Worm (Caenorhabditis elegans) whole organism, young adult: ENCODE data around the gene R02F2.6.

ENCODE experiments used
- B0261.1 ChIP-seq: sonication (generic microtip); optimal IDR thresholded peaks from 2 replicates; lab custom pipeline; 2016; ENCODE audit warnings: mild to moderate bottlenecking, missing genetic modification characterization, moderate library complexity, missing compliant biosample characterization
- F37B4.10 ChIP-seq: fragments of 200-800 bp; sonication (Bioruptor generic); IDR thresholded peaks from 2 replicates; pipeline ENCODE4 v1.3.6; 2022; ENCODE audit warnings: missing genetic modification characterization, missing compliant biosample characterization
- F52B5.7 ChIP-seq: sonication (generic microtip); optimal IDR thresholded peaks from 2 replicates; lab custom pipeline; 2016; ENCODE audit warnings: mild to moderate bottlenecking, missing genetic modification characterization, missing compliant biosample characterization
- F55B11.4 ChIP-seq: sonication (generic microtip); optimal IDR thresholded peaks from 2 replicates; lab custom pipeline; 2016; ENCODE audit warnings: missing compliant biosample characterization, missing genetic modification characterization, borderline replicate concordance; ENCODE audit not compliant: insufficient read depth
- F57C9.4 ChIP-seq: sonication (generic microtip); optimal IDR thresholded peaks from 2 replicates; lab custom pipeline; 2017; ENCODE audit warnings: mild to moderate bottlenecking, missing genetic modification characterization, missing compliant biosample characterization
- K11D2.4 ChIP-seq: fragments of 200-800 bp; sonication (Bioruptor generic); IDR thresholded peaks from 2 replicates; pipeline ENCODE4 v1.3.6; 2022; ENCODE audit warnings: missing genetic modification reagents, missing genetic modification characterization, missing compliant biosample characterization
- Y53F4B.3 ChIP-seq: fragments of 200-800 bp; sonication (Bioruptor generic); IDR thresholded peaks from 2 replicates; pipeline ENCODE4 v1.3.6; 2022; ENCODE audit warnings: missing genetic modification reagents, missing genetic modification characterization, missing compliant biosample characterization
- Y67H2A.10 ChIP-seq: fragments of 200-800 bp; sonication (Bioruptor generic); conservative IDR thresholded peaks from 2 replicates; pipeline ENCODE4 v1.3.6; 2022; ENCODE audit warnings: missing genetic modification reagents, missing genetic modification characterization, missing compliant biosample characterization
- Y95B8A.8 ChIP-seq: fragments of 200-800 bp; sonication (Bioruptor generic); IDR thresholded peaks from 2 replicates; pipeline ENCODE4 v1.3.6; 2022; ENCODE audit warnings: missing genetic modification reagents, missing genetic modification characterization, missing compliant biosample characterization
- akir-1 ChIP-seq: fragments of 200-800 bp; sonication (Bioruptor generic); optimal IDR thresholded peaks from 2 replicates; lab custom pipeline; 2018; ENCODE audit warnings: mild to moderate bottlenecking, missing genetic modification characterization, moderate library complexity, missing compliant biosample characterization
- aptf-3 ChIP-seq: fragments of 200-800 bp; sonication (Bioruptor generic); IDR thresholded peaks from 2 replicates; pipeline ENCODE4 v1.3.6; 2022; ENCODE audit warnings: missing genetic modification characterization, missing compliant biosample characterization
- athp-1 ChIP-seq: sonication (generic microtip); optimal IDR thresholded peaks from 2 replicates; lab custom pipeline; 2017; ENCODE audit warnings: mild to moderate bottlenecking, missing genetic modification characterization, missing compliant biosample characterization
- bed-1 ChIP-seq: fragments of 200-800 bp; sonication (Bioruptor generic); IDR thresholded peaks from 2 replicates; pipeline ENCODE4 v1.3.6; 2022; ENCODE audit warnings: missing genetic modification reagents, missing genetic modification characterization, missing compliant biosample characterization
- bed-2 ChIP-seq: fragments of 200-800 bp; sonication (Bioruptor generic); IDR thresholded peaks from 2 replicates; pipeline ENCODE4 v1.3.6; 2022; ENCODE audit warnings: missing genetic modification reagents, missing genetic modification characterization, missing compliant biosample characterization
- ccch-3 ChIP-seq: fragments of 200-800 bp; sonication (Bioruptor generic); optimal IDR thresholded peaks from 2 replicates; lab custom pipeline; 2018; ENCODE audit warnings: mild to moderate bottlenecking, missing genetic modification characterization, missing compliant biosample characterization
- cebp-1 ChIP-seq, 2 experiments: fragments of 200-800 bp in 1 of 2; sonication (Bioruptor generic) in 1 of 2; sonication (generic microtip) in 1 of 2; IDR thresholded peaks in 1 of 2; optimal IDR thresholded peaks in 1 of 2; 2 replicates each; pipeline versions ENCODE4 v1.3.6 to Lab custom; 2017 to 2022; ENCODE audit warnings: missing compliant biosample characterization in 2 of 2, missing genetic modification characterization in 2 of 2, mild to moderate bottlenecking in 1 of 2, missing genetic modification reagents in 1 of 2, moderate library complexity in 1 of 2
- ceh-100 ChIP-seq: fragments of 200-800 bp; sonication (Bioruptor generic); IDR thresholded peaks from 2 replicates; pipeline ENCODE4 v1.3.6; 2022; ENCODE audit warnings: missing genetic modification reagents, missing genetic modification characterization, missing compliant biosample characterization
- ceh-27 ChIP-seq: fragments of 200-800 bp; sonication (Bioruptor generic); optimal IDR thresholded peaks from 2 replicates; lab custom pipeline; 2018; ENCODE audit warnings: mild to moderate bottlenecking, missing genetic modification characterization, moderate library complexity, missing compliant biosample characterization
- ceh-58 ChIP-seq: fragments of 200-800 bp; sonication (Bioruptor generic); IDR thresholded peaks from 2 replicates; pipeline ENCODE4 v1.3.6; 2022; ENCODE audit warnings: missing genetic modification characterization, missing compliant biosample characterization
- egl-18 ChIP-seq: fragments of 200-800 bp; sonication (Bioruptor generic); IDR thresholded peaks from 2 replicates; pipeline ENCODE4 v1.3.6; 2022; ENCODE audit warnings: missing genetic modification reagents, missing genetic modification characterization, missing compliant biosample characterization
- egrh-3 ChIP-seq: fragments of 200-800 bp; sonication (Bioruptor generic); IDR thresholded peaks from 2 replicates; pipeline ENCODE4 v1.3.6; 2022; ENCODE audit warnings: missing genetic modification reagents, missing genetic modification characterization, missing compliant biosample characterization
- ekl-4 ChIP-seq: fragments of 200-800 bp; sonication (Bioruptor generic); IDR thresholded peaks from 2 replicates; pipeline ENCODE4 v1.3.6; 2022; ENCODE audit warnings: missing genetic modification reagents, missing genetic modification characterization, missing compliant biosample characterization
- gei-17 ChIP-seq: fragments of 200-800 bp; sonication (Bioruptor generic); optimal IDR thresholded peaks from 2 replicates; lab custom pipeline; 2018; ENCODE audit warnings: mild to moderate bottlenecking, missing genetic modification characterization, missing compliant biosample characterization
- him-1 ChIP-seq: sonication (generic microtip); optimal IDR thresholded peaks from 2 replicates; lab custom pipeline; 2016; ENCODE audit warnings: missing genotype, missing genetic modification reagents, missing genetic modification characterization, missing compliant biosample characterization
- hmg-1.2 ChIP-seq: fragments of 200-800 bp; sonication (Bioruptor generic); IDR thresholded peaks from 2 replicates; pipeline ENCODE4 v1.3.6; 2022; ENCODE audit warnings: missing genetic modification reagents, missing genetic modification characterization, missing compliant biosample characterization
- lag-1 ChIP-seq: fragments of 200-800 bp; sonication (Bioruptor generic); IDR thresholded peaks from 2 replicates; pipeline ENCODE4 v1.3.6; 2022; ENCODE audit warnings: missing genetic modification reagents, missing genetic modification characterization, missing compliant biosample characterization
- let-607 ChIP-seq, 2 experiments: fragments of 200-800 bp in 1 of 2; sonication (Bioruptor generic) in 1 of 2; sonication (generic microtip) in 1 of 2; optimal IDR thresholded peaks; 2 replicates each; lab custom pipeline; 2016 to 2018; ENCODE audit warnings: mild to moderate bottlenecking in 2 of 2, missing compliant biosample characterization in 2 of 2, missing genetic modification characterization in 2 of 2, moderate library complexity in 2 of 2, missing genotype in 1 of 2
- lin-26 ChIP-seq: fragments of 200-800 bp; sonication (Bioruptor generic); IDR thresholded peaks from 2 replicates; pipeline ENCODE4 v1.3.6; 2022; ENCODE audit warnings: missing genetic modification reagents, missing genetic modification characterization, missing compliant biosample characterization
- lir-1 ChIP-seq: fragments of 200-800 bp; sonication (Bioruptor generic); conservative IDR thresholded peaks from 2 replicates; pipeline ENCODE4 v1.3.6; 2022; ENCODE audit warnings: missing genetic modification reagents, missing genetic modification characterization, missing compliant biosample characterization
- lsy-27 ChIP-seq: sonication (generic microtip); optimal IDR thresholded peaks from 2 replicates; lab custom pipeline; 2017; ENCODE audit warnings: missing genetic modification characterization, mild to moderate bottlenecking, missing compliant biosample characterization, antibody characterized with exemption, missing genotype, borderline replicate concordance; ENCODE audit not compliant: insufficient read depth
- madf-10 ChIP-seq: sonication (generic microtip); optimal IDR thresholded peaks from 2 replicates; lab custom pipeline; 2016; ENCODE audit warnings: mild to moderate bottlenecking, missing genetic modification characterization, missing compliant biosample characterization
- mcd-1 ChIP-seq: fragments of 200-800 bp; sonication (Bioruptor generic); IDR thresholded peaks from 2 replicates; pipeline ENCODE4 v1.3.6; 2022; ENCODE audit warnings: missing genetic modification reagents, missing genetic modification characterization, missing compliant biosample characterization
- mes-4 ChIP-seq: sonication (generic microtip); optimal IDR thresholded peaks from 2 replicates; lab custom pipeline; 2016; ENCODE audit warnings: missing genotype, missing genetic modification characterization, missing compliant biosample characterization
- nfya-1 ChIP-seq: sonication (generic microtip); optimal IDR thresholded peaks from 2 replicates; lab custom pipeline; 2017; ENCODE audit warnings: antibody characterized with exemption, missing compliant biosample characterization, missing genetic modification characterization, borderline replicate concordance; ENCODE audit not compliant: insufficient read depth
- nhr-80 ChIP-seq: sonication (generic microtip); optimal IDR thresholded peaks from 2 replicates; lab custom pipeline; 2016; ENCODE audit warnings: missing genetic modification characterization, missing compliant biosample characterization
- nhr-90 ChIP-seq: sonication (generic microtip); optimal IDR thresholded peaks from 2 replicates; lab custom pipeline; 2016; ENCODE audit warnings: missing genotype, mild to moderate bottlenecking, missing genetic modification characterization, missing compliant biosample characterization
- sdz-38 ChIP-seq: sonication (generic microtip); optimal IDR thresholded peaks from 2 replicates; lab custom pipeline; 2016; ENCODE audit warnings: missing genotype, missing genetic modification characterization, missing compliant biosample characterization
- sea-2 ChIP-seq: fragments of 200-800 bp; sonication (Bioruptor generic); IDR thresholded peaks from 2 replicates; pipeline ENCODE4 v1.3.6; 2022; ENCODE audit warnings: missing genetic modification characterization, missing compliant biosample characterization
- snpc-3.4 ChIP-seq: sonication (generic microtip); optimal IDR thresholded peaks from 2 replicates; lab custom pipeline; 2017; ENCODE audit warnings: missing genetic modification characterization, mild to moderate bottlenecking, missing compliant biosample characterization, antibody characterized with exemption, moderate library complexity, missing genotype, missing genetic modification reagents
- snpc-4 ChIP-seq, 5 experiments: fragments of 150-350 bp in 1 of 5; sonication (generic microtip) in 4 of 5; optimal IDR thresholded peaks; 2 replicates each; lab custom pipeline; 2014 to 2018; ENCODE audit warnings: missing genetic modification characterization in 5 of 5, missing biosample characterization in 3 of 5, antibody characterized with exemption in 2 of 5, mild to moderate bottlenecking in 2 of 5, missing compliant biosample characterization in 2 of 5, missing genotype in 2 of 5, moderate library complexity in 2 of 5, missing genetic modification reagents in 1 of 5
- sptf-2 ChIP-seq: fragments of 200-800 bp; sonication (Bioruptor generic); optimal IDR thresholded peaks from 2 replicates; lab custom pipeline; 2018; ENCODE audit warnings: mild to moderate bottlenecking, missing genetic modification characterization, missing compliant biosample characterization
- tlf-1 ChIP-seq: fragments of 200-800 bp; sonication (Bioruptor generic); optimal IDR thresholded peaks from 2 replicates; lab custom pipeline; 2018; ENCODE audit warnings: mild to moderate bottlenecking, missing genetic modification characterization, missing compliant biosample characterization
- unc-130 ChIP-seq: sonication (generic microtip); optimal IDR thresholded peaks from 2 replicates; lab custom pipeline; 2016; ENCODE audit warnings: missing genetic modification reagents, missing genetic modification characterization, missing compliant biosample characterization
- zfh-2 ChIP-seq: fragments of 200-800 bp; sonication (Bioruptor generic); conservative IDR thresholded peaks from 2 replicates; pipeline ENCODE4 v1.3.6; 2022; ENCODE audit warnings: missing genetic modification reagents, missing genetic modification characterization, missing compliant biosample characterization
- ztf-3 ChIP-seq: fragments of 200-800 bp; sonication (Bioruptor generic); optimal IDR thresholded peaks from 2 replicates; lab custom pipeline; 2018; ENCODE audit warnings: mild to moderate bottlenecking, missing genetic modification characterization, missing compliant biosample characterization

The R02F2.6 gene

ce11 chrIII:5505474-5506022, 26.8 kb upstream of the R02F2.6 start:
- TF ChIP-seq ccch-3 (GFP tag; lab: Kevin White, UChicago) (no peak), B0261.1 (tag; lab: Kevin White, UChicago) (no peak), Y53F4B.3 (no peak), nhr-90 (tag; lab: Kevin White, UChicago) (no peak), F37B4.10 (GFP tag; lab: Robert Waterston, UW) (no peak), sptf-2 (no peak), ztf-3 (no peak), F57C9.4 (tag; lab: Kevin White, UChicago) (no peak), let-607 (tag; optimal IDR thresholded peaks at IDR 0.05; lab: Kevin White, UChicago) (no peak), tlf-1 (GFP tag; lab: Kevin White, UChicago) (no peak), ceh-100 (GFP tag; lab: Robert Waterston, UW) (peak; percentile 26; the same call in 1 of the 2 replicates), lir-1 (no peak), mes-4 (tag; lab: Kevin White, UChicago) (no peak), akir-1 (no peak), lag-1 (GFP tag; lab: Robert Waterston, UW) (no peak), zfh-2 (GFP tag; lab: Robert Waterston, UW) (peak; percentile 69), unc-130 (GFP tag; lab: Kevin White, UChicago) (no peak), mcd-1 (0 out of 2 replicates have a peak, but pooled peaks have one; percentile 6), K11D2.4 (no peak), aptf-3 (no peak), cebp-1 (GFP tag; IDR thresholded peaks at IDR 0.05; lab: Robert Waterston, UW) (no peak), cebp-1 (tag; optimal IDR thresholded peaks at IDR 0.05; lab: Kevin White, UChicago) (no peak), him-1 (tag; lab: Kevin White, UChicago) (no peak), sdz-38 (tag; lab: Kevin White, UChicago) (no peak), F52B5.7 (tag; lab: Kevin White, UChicago) (no peak), madf-10 (tag; lab: Kevin White, UChicago) (no peak), snpc-4 (GFP tag; optimal IDR thresholded peaks at IDR 0.05; lab: Kevin White, UChicago) (no peak), snpc-4 (tag; optimal IDR thresholded peaks at IDR 0.05; lab: Kevin White, UChicago) (no peak), hmg-1.2 (0 out of 2 replicates have a peak, but pooled peaks have one; percentile 6)

ce11 chrIII:5504725-5505473, 26.2 kb upstream of the R02F2.6 start:
- TF ChIP-seq athp-1 (tag; lab: Kevin White, UChicago) (no peak), snpc-3.4 (no peak), nfya-1 (tag; lab: Kevin White, UChicago) (no peak), gei-17 (GFP tag; lab: Kevin White, UChicago) (no peak), F55B11.4 (tag; lab: Kevin White, UChicago) (no peak), ekl-4 (GFP tag; lab: Robert Waterston, UW) (0 out of 2 replicates have a peak, but pooled peaks have one; percentile 14), egrh-3 (peak; percentile 72), egl-18 (GFP tag; lab: Robert Waterston, UW) (no peak), bed-1 (GFP tag; lab: Robert Waterston, UW) (no peak), Y67H2A.10 (no peak), nhr-80 (tag; lab: Kevin White, UChicago) (no peak), Y95B8A.8 (GFP tag; lab: Robert Waterston, UW) (no peak), sptf-2 (no peak), mcd-1 (0 out of 2 replicates have a peak, but pooled peaks have one; percentile 21), lin-26 (peak; percentile 37; the same call in 1 of the 2 replicates), F37B4.10 (GFP tag; lab: Robert Waterston, UW) (no peak), sdz-38 (tag; lab: Kevin White, UChicago) (no peak), lsy-27 (tag; lab: Kevin White, UChicago) (no peak), ceh-27 (GFP tag; lab: Kevin White, UChicago) (no peak), ceh-58 (GFP tag; lab: Robert Waterston, UW) (no peak), mes-4 (tag; lab: Kevin White, UChicago) (no peak), bed-2 (no peak), sea-2 (no peak)
